Fruit fly (Drosophila melanogaster) whole organism, pupa: Measurements from ENCODE around the gene Coq6.

Experiments
- CG10348 ChIP-seq: fragments of 200-800 bp; sonication (Bioruptor generic); IDR thresholded peaks from 2 replicates; pipeline ENCODE4 v1.3.6; 2022; ENCODE audit warnings: missing biosample characterization, missing genetic modification characterization
- CG12605 ChIP-seq: fragments of 200-800 bp; sonication (Bioruptor generic); IDR thresholded peaks from 2 replicates; pipeline ENCODE4 v1.3.6; 2022; ENCODE audit warnings: missing biosample characterization, missing genetic modification characterization
- CG13204 ChIP-seq: fragments of 200-800 bp; sonication (Bioruptor generic); optimal IDR thresholded peaks from 2 replicates; lab custom pipeline; 2018; ENCODE audit warnings: missing biosample characterization, mild to moderate bottlenecking, missing genetic modification characterization, moderate library complexity
- CG14655 ChIP-seq: fragments of 200-800 bp; sonication (Bioruptor generic); optimal IDR thresholded peaks from 3 replicates; lab custom pipeline; 2017; ENCODE audit warnings: mild to moderate bottlenecking, missing biosample characterization, missing genetic modification reagents, missing genetic modification characterization
- CG15710 ChIP-seq: fragments of 200-800 bp; sonication (Bioruptor generic); optimal IDR thresholded peaks from 2 replicates; lab custom pipeline; 2018; ENCODE audit warnings: missing biosample characterization, mild to moderate bottlenecking, missing genetic modification characterization, moderate library complexity
- CG17806 ChIP-seq: fragments of 200-800 bp; sonication (Bioruptor generic); optimal IDR thresholded peaks from 2 replicates; lab custom pipeline; 2018; ENCODE audit warnings: missing biosample characterization, mild to moderate bottlenecking, missing genetic modification characterization, moderate library complexity
- CG32121 ChIP-seq: fragments of 200-800 bp; sonication (Bioruptor generic); IDR thresholded peaks from 2 replicates; pipeline ENCODE4 v1.3.6; 2022; ENCODE audit warnings: missing biosample characterization, missing genetic modification characterization
- CG34367 ChIP-seq: fragments of 200-800 bp; sonication (Bioruptor generic); optimal IDR thresholded peaks from 2 replicates; lab custom pipeline; 2018; ENCODE audit warnings: missing biosample characterization, mild to moderate bottlenecking, missing genetic modification characterization
- CG4496 ChIP-seq: fragments of 200-800 bp; sonication (Bioruptor generic); IDR thresholded peaks from 3 replicates; pipeline ENCODE4 v1.3.6; 2022; ENCODE audit warnings: missing biosample characterization, missing genetic modification characterization
- CG8159 ChIP-seq: fragments of 200-800 bp; sonication (Bioruptor generic); optimal IDR thresholded peaks from 3 replicates; lab custom pipeline; 2018; ENCODE audit warnings: missing biosample characterization, mild to moderate bottlenecking, missing genetic modification characterization, moderate library complexity
- CG8301 ChIP-seq: fragments of 200-800 bp; sonication (Bioruptor generic); optimal IDR thresholded peaks from 2 replicates; lab custom pipeline; 2018; ENCODE audit warnings: missing biosample characterization, mild to moderate bottlenecking, missing genetic modification characterization
- CG9948 ChIP-seq: fragments of 200-800 bp; sonication (Bioruptor generic); optimal IDR thresholded peaks from 2 replicates; lab custom pipeline; 2018; ENCODE audit warnings: missing biosample characterization, mild to moderate bottlenecking, missing genetic modification characterization, moderate library complexity
- D1 ChIP-seq: fragments of 200-800 bp; sonication (Bioruptor generic); optimal IDR thresholded peaks from 2 replicates; lab custom pipeline; 2018; ENCODE audit warnings: missing biosample characterization, mild to moderate bottlenecking, missing genetic modification characterization, moderate library complexity
- EcR ChIP-seq: fragments of 200-800 bp; sonication (Bioruptor generic); optimal IDR thresholded peaks from 3 replicates; lab custom pipeline; 2019; ENCODE audit warnings: missing biosample characterization, missing genetic modification characterization, mild to moderate bottlenecking, moderate library complexity, missing genetic modification reagents
- Ets98B ChIP-seq: fragments of 200-800 bp; sonication (Bioruptor generic); IDR thresholded peaks from 2 replicates; pipeline ENCODE4 v1.3.6; 2022; ENCODE audit warnings: missing biosample characterization, missing genetic modification characterization
- Pif1A ChIP-seq: fragments of 200-800 bp; sonication (Bioruptor generic); optimal IDR thresholded peaks from 3 replicates; lab custom pipeline; 2016; ENCODE audit warnings: missing biosample characterization, missing genetic modification characterization
- Pif1B ChIP-seq: fragments of 200-800 bp; sonication (Bioruptor generic); optimal IDR thresholded peaks from 3 replicates; lab custom pipeline; 2016; ENCODE audit warnings: missing biosample characterization, missing genetic modification characterization
- Snoo ChIP-seq: fragments of 200-800 bp; sonication (Bioruptor generic); optimal IDR thresholded peaks from 3 replicates; lab custom pipeline; 2017; ENCODE audit warnings: missing biosample characterization, mild to moderate bottlenecking, missing genetic modification characterization, inconsistent platforms
- fd96Ca ChIP-seq: fragments of 200-800 bp; sonication (Bioruptor generic); IDR thresholded peaks from 3 replicates; pipeline ENCODE4 v1.3.6; 2022; ENCODE audit warnings: missing biosample characterization, missing genetic modification characterization
- gl ChIP-seq: fragments of 200-800 bp; sonication (Bioruptor generic); optimal IDR thresholded peaks from 2 replicates; lab custom pipeline; 2018; ENCODE audit warnings: missing biosample characterization, mild to moderate bottlenecking, missing genetic modification characterization
- rn ChIP-seq: fragments of 200-800 bp; sonication (Bioruptor generic); IDR thresholded peaks from 2 replicates; pipeline ENCODE4 v1.3.6; 2022; ENCODE audit warnings: missing biosample characterization, missing genetic modification characterization

Coq6 gene

DNA sequence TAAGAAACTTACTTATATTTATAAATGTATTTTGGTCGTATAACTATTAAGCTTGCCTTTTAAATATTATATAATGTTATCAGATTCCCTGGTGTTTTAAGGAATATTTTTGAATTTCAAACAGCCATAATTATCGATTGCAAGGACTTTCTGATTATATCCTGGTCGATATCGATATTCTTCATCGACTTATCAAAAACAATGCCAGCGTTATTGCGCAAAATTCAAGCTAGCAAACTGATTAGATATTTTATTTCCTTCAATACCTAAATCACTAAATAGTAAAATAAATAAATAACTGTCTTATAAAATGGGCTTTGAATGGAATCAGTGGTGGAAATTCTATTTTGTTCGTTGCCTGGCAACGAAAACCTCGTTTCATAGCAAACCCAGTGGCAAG lies 14.6 kb downstream of the Coq6 start, which contains the start of gene CG14020:
Gene CG14020, plus strand, starts transcription at position 345 of the 400 bp plus-strand sequence.
- no peak for TF ChIP-seq CG13204 (GFP tag; lab: Kevin White, UChicago)
- no peak for TF ChIP-seq Pif1A (GFP tag; lab: Kevin White, UChicago)
- TF ChIP-seq D1 (tag; lab: Kevin White, UChicago): no peak
- TF ChIP-seq Pif1B: no peak
- TF ChIP-seq EcR (GFP tag; lab: Kevin White, UChicago): no peak
- no peak for TF ChIP-seq CG17806 (tag; lab: Kevin White, UChicago)
- no peak for TF ChIP-seq rn (GFP tag; lab: Robert Waterston, UW)
- TF ChIP-seq gl (tag; lab: Kevin White, UChicago): no peak
- no peak for TF ChIP-seq CG15710 (tag; lab: Kevin White, UChicago)
- TF ChIP-seq CG14655 (GFP tag; lab: Kevin White, UChicago): no peak
- TF ChIP-seq CG32121: no peak

DNA sequence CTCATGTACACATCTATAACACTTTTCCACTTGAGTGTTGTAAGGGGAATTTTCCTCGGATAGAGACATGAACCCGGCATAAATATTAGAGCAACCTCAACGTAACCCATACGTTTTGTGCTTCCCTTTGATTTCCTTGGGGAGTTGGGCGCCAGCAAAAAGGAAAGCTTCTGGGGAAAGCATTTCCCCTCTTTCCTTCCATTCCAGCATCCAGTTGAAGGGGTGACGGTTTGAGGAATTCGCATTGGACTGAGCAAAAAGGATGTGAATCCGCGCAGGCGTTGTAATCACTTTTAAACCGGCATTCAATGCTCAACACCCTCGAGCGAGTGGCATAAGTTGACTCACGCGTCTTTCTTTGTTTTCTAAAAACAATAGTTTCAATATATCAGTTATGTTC lies 17.1 kb downstream of the Coq6 start:
- no peak for TF ChIP-seq CG10348
- TF ChIP-seq CG8301 (tag; lab: Kevin White, UChicago): no peak
- TF ChIP-seq CG13204 (GFP tag; lab: Kevin White, UChicago): no peak
- TF ChIP-seq D1 (tag; lab: Kevin White, UChicago): no peak
- TF ChIP-seq CG14655 (GFP tag; lab: Kevin White, UChicago): no peak
- TF ChIP-seq Snoo: no peak
- no peak for TF ChIP-seq CG9948 (tag; lab: Kevin White, UChicago)
- no peak for TF ChIP-seq Ets98B (GFP tag; lab: Robert Waterston, UW)
- TF ChIP-seq CG8159 (tag; lab: Kevin White, UChicago): no peak
- no peak for TF ChIP-seq CG32121
- TF ChIP-seq EcR (GFP tag; lab: Kevin White, UChicago): no peak
- no peak for TF ChIP-seq Pif1B
- no peak for TF ChIP-seq rn (GFP tag; lab: Robert Waterston, UW)

DNA sequence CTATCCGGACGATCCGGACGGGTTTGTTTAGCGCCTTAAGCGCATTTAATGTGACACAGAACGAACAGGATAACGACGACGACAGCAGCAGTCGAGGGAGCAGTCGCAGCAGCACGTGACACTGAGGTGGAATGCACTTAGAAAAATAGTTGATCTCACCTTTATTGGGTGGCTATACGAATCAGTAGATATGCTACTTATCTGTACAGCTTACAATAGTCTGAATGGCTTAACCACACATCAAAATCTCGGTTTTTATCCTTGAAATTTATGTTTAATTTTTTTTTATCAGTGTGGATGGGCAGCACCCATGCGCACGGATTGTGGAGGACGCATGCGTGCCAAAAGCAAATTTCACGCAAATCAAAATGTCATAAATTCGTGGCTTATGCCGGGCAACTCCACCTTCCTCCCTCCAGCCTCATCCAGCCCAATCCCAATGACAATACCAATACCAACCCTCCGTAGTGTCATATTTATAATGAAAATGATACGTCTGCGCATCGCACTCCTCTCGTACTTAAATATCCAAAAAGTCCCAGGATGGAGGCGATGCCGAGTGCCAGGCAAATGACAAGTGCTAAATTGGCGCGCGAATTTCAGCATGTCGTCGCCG lies 24.1 kb downstream of the Coq6 start:
- TF ChIP-seq Ets98B (GFP tag; lab: Robert Waterston, UW) (no peak), Pif1B (no peak), Pif1A (GFP tag; lab: Kevin White, UChicago) (peak; percentile 54), CG8301 (tag; lab: Kevin White, UChicago) (no peak), CG17806 (tag; lab: Kevin White, UChicago) (peak; percentile 2), Snoo (peak; percentile 3), CG15710 (tag; lab: Kevin White, UChicago) (no peak), D1 (tag; lab: Kevin White, UChicago) (no peak), rn (GFP tag; lab: Robert Waterston, UW) (no peak), EcR (GFP tag; lab: Kevin White, UChicago) (no peak), CG14655 (GFP tag; lab: Kevin White, UChicago) (no peak), CG4496 (GFP tag; lab: Robert Waterston, UW) (no peak), fd96Ca (GFP tag; lab: Robert Waterston, UW) (peak; percentile 29; the same call in 1 of the 3 replicates), CG34367 (tag; lab: Kevin White, UChicago) (peak; percentile 5), gl (tag; lab: Kevin White, UChicago) (no peak), CG12605 (GFP tag; lab: Robert Waterston, UW) (no peak), CG9948 (tag; lab: Kevin White, UChicago) (peak; percentile 8), CG8159 (tag; lab: Kevin White, UChicago) (peak; percentile 36), CG13204 (GFP tag; lab: Kevin White, UChicago) (no peak), CG32121 (no peak)
- TF ChIP-seq, all 21 proteins: peak for 7

DNA sequence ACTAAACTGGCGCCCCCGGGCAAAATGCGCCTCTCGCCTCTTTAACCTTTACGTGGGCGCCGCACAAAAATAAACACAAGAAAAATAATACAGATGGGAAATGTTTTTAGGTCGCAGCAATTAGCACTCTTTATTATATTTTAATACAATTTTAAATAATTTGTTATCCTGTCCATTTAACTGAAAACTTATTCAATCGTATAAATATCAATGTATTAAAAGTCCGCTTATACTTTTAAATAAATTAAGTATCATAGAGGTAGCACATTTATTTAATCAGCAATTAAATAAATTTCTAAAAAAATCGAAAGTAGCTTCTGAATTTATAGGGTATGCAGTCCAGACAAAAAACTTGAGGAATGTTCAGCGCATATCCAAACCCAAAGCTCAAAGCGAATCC lies 24.9 kb downstream of the Coq6 start:
- TF ChIP-seq CG15710 (tag; lab: Kevin White, UChicago): peak; percentile 27
- TF ChIP-seq CG8301 (tag; lab: Kevin White, UChicago): no peak
- TF ChIP-seq Ets98B (GFP tag; lab: Robert Waterston, UW): no peak
- TF ChIP-seq CG9948 (tag; lab: Kevin White, UChicago): peak; percentile 10
- TF ChIP-seq CG4496 (GFP tag; lab: Robert Waterston, UW): no peak
- no peak for TF ChIP-seq CG12605 (GFP tag; lab: Robert Waterston, UW)
- no peak for TF ChIP-seq CG32121
- TF ChIP-seq CG8159 (tag; lab: Kevin White, UChicago): peak; percentile 56
- TF ChIP-seq CG17806 (tag; lab: Kevin White, UChicago): peak; percentile 1
- TF ChIP-seq CG10348: no peak
- TF ChIP-seq fd96Ca (GFP tag; lab: Robert Waterston, UW): no peak
- no peak for TF ChIP-seq CG14655 (GFP tag; lab: Kevin White, UChicago)

DNA sequence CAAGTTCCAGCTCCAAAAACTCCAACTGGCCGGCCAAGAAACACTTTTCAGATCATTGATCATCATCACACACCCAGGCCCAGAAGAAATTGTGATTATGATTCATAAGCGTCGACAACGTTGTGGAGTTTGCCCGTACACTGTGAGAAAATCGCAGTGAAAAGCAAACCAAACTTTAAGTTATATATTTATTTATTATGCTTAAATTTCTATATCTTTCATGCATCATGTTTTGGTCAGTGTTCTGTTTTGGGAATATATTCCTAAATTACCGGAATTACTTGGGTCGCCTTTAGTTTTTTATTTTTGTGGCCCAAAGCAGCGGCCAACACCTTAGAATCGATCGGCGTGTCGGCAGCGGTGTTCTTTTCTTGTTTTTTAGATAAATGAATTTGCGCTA lies 26.9 kb downstream of the Coq6 start:
- no peak for TF ChIP-seq Pif1B
- peak; percentile 36 for TF ChIP-seq CG15710 (tag; lab: Kevin White, UChicago)
- peak; percentile 12 for TF ChIP-seq Pif1A (GFP tag; lab: Kevin White, UChicago)
- TF ChIP-seq Snoo: no peak
- TF ChIP-seq, all 21 proteins: peak for 2

DNA sequence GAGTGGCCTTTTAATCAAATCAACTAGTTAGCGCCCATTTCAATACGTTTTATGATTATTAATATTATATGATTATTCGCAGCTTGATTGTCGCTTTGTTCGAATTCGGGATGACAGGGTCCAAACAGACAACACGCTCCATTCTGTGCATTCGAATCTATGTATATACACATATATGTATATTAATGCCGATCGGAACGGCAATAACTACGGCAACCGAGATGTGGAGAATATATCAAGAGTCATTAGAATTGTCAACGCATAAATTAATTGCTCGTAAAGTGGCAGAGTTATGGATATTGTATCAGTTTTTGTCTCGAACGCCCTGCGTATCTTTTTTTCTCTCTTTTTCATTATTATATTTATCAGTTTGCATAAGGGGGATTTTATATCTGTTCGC lies 29.2 kb downstream of the Coq6 start:
- TF ChIP-seq CG17806 (tag; lab: Kevin White, UChicago): no peak
- TF ChIP-seq CG8159 (tag; lab: Kevin White, UChicago): no peak
- no peak for TF ChIP-seq fd96Ca (GFP tag; lab: Robert Waterston, UW)
- no peak for TF ChIP-seq Pif1B
